Worm (Caenorhabditis elegans): ENCODE results near the gene grd-14.

The grd-14 gene

ce11 chrX:8550099-8550498 is 50.3 kb downstream of the grd-14 start:
- TF ChIP-seq jun-1 (tag; optimal IDR thresholded peaks at IDR 0.05): no peak
- TF ChIP-seq hlh-11 (tag; optimal IDR thresholded peaks at IDR 0.05): peak; percentile 94
- no peak for TF ChIP-seq dmd-9 (GFP tag; IDR thresholded peaks at IDR 0.05)
- TF ChIP-seq rbr-2 (tag; optimal IDR thresholded peaks at IDR 0.05): peak; percentile 31
- no peak for TF ChIP-seq snpc-4 (tag; optimal IDR thresholded peaks at IDR 0.05)
- TF ChIP-seq zfp-3 (GFP tag; conservative IDR thresholded peaks at IDR 0.05): no peak
- no peak for TF ChIP-seq duxl-1 (tag; optimal IDR thresholded peaks at IDR 0.05; ENCODE audit: poor library complexity)
- no peak for TF ChIP-seq fkh-10 (GFP tag; optimal IDR thresholded peaks at IDR 0.05)
- peak; percentile 91 for TF ChIP-seq aha-1 (tag)
- no peak for TF ChIP-seq F44E2.7 (GFP tag; IDR thresholded peaks at IDR 0.05)
- peak; percentile 36 for TF ChIP-seq T20F7.1 (GFP tag; optimal IDR thresholded peaks at IDR 0.05)
- TF ChIP-seq php-3 (GFP tag; IDR thresholded peaks at IDR 0.05): no peak
- no peak for TF ChIP-seq nhr-42 (GFP tag; IDR thresholded peaks at IDR 0.05)
- no peak for TF ChIP-seq daf-16 (GFP tag; optimal IDR thresholded peaks at IDR 0.05)
- TF ChIP-seq daf-16 (tag; optimal IDR thresholded peaks at IDR 0.05): peak; percentile 75
- peak; percentile 47; the same call in 1 of the 2 replicates for TF ChIP-seq hmg-1.1 (GFP tag; IDR thresholded peaks at IDR 0.05)
- TF ChIP-seq dve-1 (tag; optimal IDR thresholded peaks at IDR 0.05; ENCODE audit: insufficient read depth): peak; percentile 87
- TF ChIP-seq madf-5 (GFP tag; IDR thresholded peaks at IDR 0.05): no peak
- no peak for TF ChIP-seq lir-3 (tag; optimal IDR thresholded peaks at IDR 0.05)
- TF ChIP-seq hif-1 (tag; optimal IDR thresholded peaks at IDR 0.05): peak in 1 of 2 experiments; percentile 72
- peak; percentile 23; the same call in 1 of the 2 replicates for TF ChIP-seq lin-38 (GFP tag; IDR thresholded peaks at IDR 0.05)
- peak; percentile 57 for TF ChIP-seq mes-2 (tag; optimal IDR thresholded peaks at IDR 0.05; ENCODE audit: poor library complexity, severe bottlenecking)
- peak; percentile 71 for TF ChIP-seq T26A8.4 (GFP tag; IDR thresholded peaks at IDR 0.05)
- TF ChIP-seq nhr-237 (tag; optimal IDR thresholded peaks at IDR 0.05): no peak
- TF ChIP-seq lin-1 (GFP tag; IDR thresholded peaks at IDR 0.05): 0 out of 2 replicates have a peak, but pooled peaks have one; percentile 18
- TF ChIP-seq mxl-3 (GFP tag; optimal IDR thresholded peaks at IDR 0.05): peak; percentile 97
- TF ChIP-seq nhr-48 (tag; optimal IDR thresholded peaks at IDR 0.05): peak; percentile 71
- TF ChIP-seq lim-7 (GFP tag; IDR thresholded peaks at IDR 0.05): no peak
- TF ChIP-seq spr-1 (tag; optimal IDR thresholded peaks at IDR 0.05): peak; percentile 21
- TF ChIP-seq dpl-1 (GFP tag; optimal IDR thresholded peaks at IDR 0.05): peak; percentile 23
- TF ChIP-seq ama-1 (optimal IDR thresholded peaks at IDR 0.05): no peak
- no peak for TF ChIP-seq F37D6.2 (tag; optimal IDR thresholded peaks at IDR 0.05)
- peak; percentile 75 for TF ChIP-seq mep-1 (tag; optimal IDR thresholded peaks at IDR 0.05)
- TF ChIP-seq nhr-102 (tag; optimal IDR thresholded peaks at IDR 0.05): peak; percentile 53
- peak; percentile 37 to 59 for TF ChIP-seq lsy-2 (tag; optimal IDR thresholded peaks at IDR 0.05)
- no peak for TF ChIP-seq lin-29 (GFP tag; IDR thresholded peaks at IDR 0.05)
- TF ChIP-seq pha-4 (GFP tag; IDR thresholded peaks at IDR 0.05): peak; percentile 41; the same call in 1 of the 2 replicates
- TF ChIP-seq pha-4 (tag; optimal IDR thresholded peaks at IDR 0.05): no peak
- no peak for TF ChIP-seq F26F4.8 (GFP tag; conservative IDR thresholded peaks at IDR 0.05)
- no peak for TF ChIP-seq madf-9 (GFP tag; conservative IDR thresholded peaks at IDR 0.05)
- TF ChIP-seq ceh-44 (GFP tag; IDR thresholded peaks at IDR 0.05): no peak
- TF ChIP-seq ZK337.2 (GFP tag; IDR thresholded peaks at IDR 0.05): no peak
- TF ChIP-seq hlh-30 (tag; optimal IDR thresholded peaks at IDR 0.05; ENCODE audit: insufficient read depth): peak; percentile 84
- TF ChIP-seq arid-1 (GFP tag; conservative IDR thresholded peaks at IDR 0.05): 0 out of 2 replicates have a peak, but pooled peaks have one; percentile 24
- no peak for TF ChIP-seq ztf-7 (tag; optimal IDR thresholded peaks at IDR 0.05)
- peak; percentile 12 for TF ChIP-seq pqm-1 (tag; optimal IDR thresholded peaks at IDR 0.05)
- no peak for TF ChIP-seq zip-2 (tag; optimal IDR thresholded peaks at IDR 0.05)
- TF ChIP-seq Y48G9A.11 (GFP tag; IDR thresholded peaks at IDR 0.05): no peak
- TF ChIP-seq snpc-1.2 (GFP tag; IDR thresholded peaks at IDR 0.05): no peak
- TF ChIP-seq dmd-6 (GFP tag; IDR thresholded peaks at IDR 0.05): peak; percentile 90
- no peak for TF ChIP-seq vab-7 (GFP tag; IDR thresholded peaks at IDR 0.05)
- no peak for TF ChIP-seq Y105C5A.15 (GFP tag; IDR thresholded peaks at IDR 0.05)
